Worm (Caenorhabditis elegans) whole organism, mixed stage, embryonic: ENCODE data around the gene rike-1.

ENCODE experiments used
- ceh-43 ChIP-seq: fragments of 200-800 bp; sonication (Bioruptor generic); optimal IDR thresholded peaks from 2 replicates; lab custom pipeline; 2018; ENCODE audit warnings: mild to moderate bottlenecking, missing genetic modification characterization, moderate library complexity, missing compliant biosample characterization
- mab-5 ChIP-seq: fragments of 150-350 bp; optimal IDR thresholded peaks from 2 replicates; lab custom pipeline; 2014; ENCODE audit warnings: missing biosample characterization, missing genetic modification characterization
- nhr-28 ChIP-seq: fragments of 150-350 bp; optimal IDR thresholded peaks from 2 replicates; lab custom pipeline; 2014; ENCODE audit warnings: missing biosample characterization, missing genetic modification characterization
- pha-4 ChIP-seq: fragments of 150-350 bp; optimal IDR thresholded peaks from 2 replicates; lab custom pipeline; 2018; ENCODE audit warnings: missing biosample characterization, missing genetic modification reagents, missing genetic modification characterization
- tbx-8 ChIP-seq: fragments of 200-800 bp; sonication (Bioruptor generic); optimal IDR thresholded peaks from 2 replicates; lab custom pipeline; 2018; ENCODE audit warnings: mild to moderate bottlenecking, missing genetic modification characterization, moderate library complexity, missing compliant biosample characterization
- unc-39 ChIP-seq: fragments of 150-350 bp; optimal IDR thresholded peaks from 2 replicates; lab custom pipeline; 2014; ENCODE audit warnings: missing biosample characterization, missing genetic modification characterization
- unc-62 ChIP-seq: fragments of 150-350 bp; optimal IDR thresholded peaks from 2 replicates; lab custom pipeline; 2014; ENCODE audit warnings: missing biosample characterization, missing genetic modification reagents, missing genetic modification characterization

The rike-1 gene

DNA sequence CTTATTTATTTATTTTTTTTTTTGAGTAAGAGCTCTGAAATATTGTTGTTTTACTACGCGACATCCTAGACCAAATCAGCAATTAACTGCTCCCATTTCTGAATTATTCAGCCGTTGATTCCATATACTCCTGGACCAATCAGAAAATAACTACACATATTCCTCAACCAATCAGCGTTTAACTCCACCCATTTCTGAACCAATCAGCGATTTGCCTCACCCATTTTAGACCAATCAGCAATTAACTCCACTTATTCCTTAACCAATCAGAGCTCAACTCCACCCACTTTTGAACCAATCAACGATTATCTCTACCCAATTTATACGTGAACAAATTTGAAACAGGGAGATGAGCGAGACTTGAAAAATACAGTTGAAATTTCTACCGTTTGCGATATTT lies 52.0 kb downstream of the rike-1 start:
- TF ChIP-seq nhr-28 (tag; lab: Kevin White, UChicago) (no peak), unc-62 (GFP tag; lab: Kevin White, UChicago) (no peak), mab-5 (tag; lab: Kevin White, UChicago) (no peak), tbx-8 (GFP tag; lab: Kevin White, UChicago) (no peak), unc-39 (no peak), pha-4 (no peak), ceh-43 (GFP tag; lab: Kevin White, UChicago) (no peak)
